Fruit fly (Drosophila melanogaster) whole organism, embryonic: Measurements from ENCODE around the gene arm.

Experiments
- Bteb2 ChIP-seq: fragments of 200-800 bp; sonication (Bioruptor generic); optimal IDR thresholded peaks from 2 replicates; lab custom pipeline; 2016; ENCODE audit warnings: missing biosample characterization, missing genetic modification characterization
- CG12219 ChIP-seq: fragments of 200-800 bp; sonication (Bioruptor generic); optimal IDR thresholded peaks from 3 replicates; lab custom pipeline; 2018; ENCODE audit warnings: missing biosample characterization, mild to moderate bottlenecking, missing genetic modification characterization
- CG13296 ChIP-seq: fragments of 200-800 bp; sonication (Bioruptor generic); optimal IDR thresholded peaks from 3 replicates; lab custom pipeline; 2018; ENCODE audit warnings: missing biosample characterization, mild to moderate bottlenecking, missing genetic modification characterization
- CG1603 ChIP-seq: fragments of 200-800 bp; sonication (Bioruptor generic); optimal IDR thresholded peaks from 2 replicates; lab custom pipeline; 2019; ENCODE audit warnings: missing biosample characterization, mild to moderate bottlenecking, missing genetic modification characterization, moderate library complexity
- CG17568 ChIP-seq: fragments of 200-800 bp; sonication (Bioruptor generic); optimal IDR thresholded peaks from 2 replicates; lab custom pipeline; 2018; ENCODE audit warnings: missing biosample characterization, mild to moderate bottlenecking, missing genetic modification characterization, moderate library complexity
- CG17802 ChIP-seq: fragments of 200-800 bp; sonication (Bioruptor generic); optimal IDR thresholded peaks from 2 replicates; lab custom pipeline; 2018; ENCODE audit warnings: missing biosample characterization, mild to moderate bottlenecking, missing genetic modification characterization, moderate library complexity
- CG17829 ChIP-seq: fragments of 200-800 bp; optimal IDR thresholded peaks from 2 replicates; lab custom pipeline; 2019; ENCODE audit warnings: missing biosample characterization, mild to moderate bottlenecking, missing genetic modification characterization, moderate library complexity
- CG18011 ChIP-seq: fragments of 200-800 bp; sonication (Bioruptor generic); optimal IDR thresholded peaks from 2 replicates; lab custom pipeline; 2017; ENCODE audit warnings: missing biosample characterization, missing genetic modification characterization, mild to moderate bottlenecking, moderate library complexity, missing genotype
- CG18262 ChIP-seq: fragments of 200-800 bp; optimal IDR thresholded peaks from 3 replicates; lab custom pipeline; 2019; ENCODE audit warnings: missing biosample characterization, mild to moderate bottlenecking, missing genetic modification characterization, moderate library complexity
- CG31441 ChIP-seq: fragments of 200-800 bp; sonication (Bioruptor generic); IDR thresholded peaks from 2 replicates; pipeline ENCODE4 v1.3.6; 2022; ENCODE audit warnings: missing biosample characterization, missing genetic modification characterization
- CG3407 ChIP-seq: fragments of 200-800 bp; sonication (Bioruptor generic); optimal IDR thresholded peaks from 2 replicates; lab custom pipeline; 2018; ENCODE audit warnings: missing biosample characterization, mild to moderate bottlenecking, missing genetic modification characterization
- CG4282 ChIP-seq: fragments of 200-800 bp; sonication (Bioruptor generic); optimal IDR thresholded peaks from 2 replicates; lab custom pipeline; 2016; ENCODE audit warnings: missing biosample characterization, missing genetic modification characterization
- CG6683 ChIP-seq: fragments of 200-800 bp; sonication (Bioruptor generic); optimal IDR thresholded peaks from 2 replicates; lab custom pipeline; 2017; ENCODE audit warnings: missing biosample characterization, mild to moderate bottlenecking, missing genetic modification characterization, missing genetic modification reagents
- CG8478 ChIP-seq: fragments of >200 bp; optimal IDR thresholded peaks from 2 replicates; lab custom pipeline; 2018
- CG8924 ChIP-seq: fragments of 200-800 bp; optimal IDR thresholded peaks from 3 replicates; lab custom pipeline; 2019; ENCODE audit warnings: missing biosample characterization, mild to moderate bottlenecking, missing genetic modification characterization, moderate library complexity
- CG9797 ChIP-seq: fragments of 200-800 bp; sonication (Bioruptor generic); optimal IDR thresholded peaks from 3 replicates; lab custom pipeline; 2018; ENCODE audit warnings: missing biosample characterization, mild to moderate bottlenecking, missing genetic modification characterization
- Camta ChIP-seq: fragments of 200-800 bp; sonication (Bioruptor generic); optimal IDR thresholded peaks from 2 replicates; lab custom pipeline; 2016; ENCODE audit warnings: missing biosample characterization, missing genetic modification characterization
- Deaf1 ChIP-seq: fragments of 200-800 bp; optimal IDR thresholded peaks from 3 replicates; lab custom pipeline; 2019; ENCODE audit warnings: missing biosample characterization, mild to moderate bottlenecking, missing genetic modification characterization, moderate library complexity
- E2f2 ChIP-seq: fragments of 200-800 bp; sonication (Bioruptor generic); IDR thresholded peaks from 2 replicates; pipeline ENCODE4 v1.3.6; 2022; ENCODE audit warnings: missing biosample characterization, missing genetic modification characterization
- Eip74EF ChIP-seq, 2 experiments: fragments of 200-800 bp in 1 of 2; fragments of >200 bp in 1 of 2; sonication (Bioruptor generic) in 1 of 2; optimal IDR thresholded peaks; 2 replicates each; lab custom pipeline; 2017 to 2019; ENCODE audit warnings: missing biosample characterization in 2 of 2, missing genetic modification characterization in 2 of 2, mild to moderate bottlenecking in 1 of 2, moderate library complexity in 1 of 2
- HHEX ChIP-seq: fragments of 200-800 bp; sonication (Bioruptor generic); optimal IDR thresholded peaks from 3 replicates; lab custom pipeline; 2017; ENCODE audit warnings: missing biosample characterization, mild to moderate bottlenecking, missing genetic modification characterization, missing genetic modification reagents
- Hr3 ChIP-seq: fragments of 200-800 bp; sonication (Bioruptor generic); optimal IDR thresholded peaks from 3 replicates; lab custom pipeline; 2016; ENCODE audit warnings: missing biosample characterization, missing genetic modification characterization
- Mes4 ChIP-seq: fragments of 200-800 bp; sonication (Bioruptor generic); optimal IDR thresholded peaks from 2 replicates; lab custom pipeline; 2016; ENCODE audit warnings: missing biosample characterization, missing genetic modification characterization
- Myb ChIP-seq: fragments of 200-800 bp; sonication (Bioruptor generic); optimal IDR thresholded peaks from 2 replicates; lab custom pipeline; 2016; ENCODE audit warnings: missing biosample characterization, missing genetic modification characterization
- Rx ChIP-seq: fragments of 200-800 bp; sonication (Bioruptor generic); IDR thresholded peaks from 2 replicates; pipeline ENCODE4 v1.3.6; 2022; ENCODE audit warnings: missing biosample characterization, missing genetic modification characterization
- Six4 ChIP-seq: fragments of 200-800 bp; sonication (Bioruptor generic); optimal IDR thresholded peaks from 2 replicates; lab custom pipeline; 2016; ENCODE audit warnings: missing biosample characterization, missing genetic modification characterization
- Spps ChIP-seq: fragments of 200-800 bp; sonication (Bioruptor generic); optimal IDR thresholded peaks from 2 replicates; lab custom pipeline; 2018; ENCODE audit warnings: missing biosample characterization, mild to moderate bottlenecking, missing genetic modification characterization
- Ssrp ChIP-seq: fragments of 200-800 bp; sonication (Bioruptor generic); optimal IDR thresholded peaks from 2 replicates; lab custom pipeline; 2018; ENCODE audit warnings: missing biosample characterization, mild to moderate bottlenecking, missing genetic modification characterization, moderate library complexity
- Vsx1 ChIP-seq: fragments of 200-800 bp; sonication (Bioruptor generic); optimal IDR thresholded peaks from 2 replicates; lab custom pipeline; 2017; ENCODE audit warnings: missing biosample characterization, mild to moderate bottlenecking, missing genetic modification characterization, missing genetic modification reagents
- aop ChIP-seq: fragments of 200-800 bp; sonication (Bioruptor generic); IDR thresholded peaks from 2 replicates; pipeline ENCODE4 v1.3.6; 2022; ENCODE audit warnings: missing biosample characterization, missing genetic modification characterization
- ara ChIP-seq: fragments of 200-800 bp; sonication (Bioruptor generic); IDR thresholded peaks from 2 replicates; pipeline ENCODE4 v1.3.6; 2022; ENCODE audit warnings: missing biosample characterization, missing genetic modification characterization
- crol ChIP-seq: fragments of 200-800 bp; sonication (Bioruptor generic); IDR thresholded peaks from 2 replicates; pipeline ENCODE4 v1.3.6; 2022; ENCODE audit warnings: missing biosample characterization, missing genetic modification characterization
- en ChIP-seq: fragments of 200-800 bp; sonication (Bioruptor generic); optimal IDR thresholded peaks from 2 replicates; lab custom pipeline; 2016; ENCODE audit warnings: missing biosample characterization, missing genetic modification characterization
- esg ChIP-seq: fragments of 200-800 bp; sonication (Bioruptor generic); conservative IDR thresholded peaks from 2 replicates; pipeline ENCODE4 v1.3.6; 2022; ENCODE audit warnings: missing biosample characterization, missing genetic modification characterization
- ewg ChIP-seq: fragments of 200-800 bp; sonication (Bioruptor generic); optimal IDR thresholded peaks from 3 replicates; lab custom pipeline; 2017; ENCODE audit warnings: mild to moderate bottlenecking, missing biosample characterization, missing genetic modification reagents, missing genetic modification characterization
- eyg ChIP-seq: fragments of 200-800 bp; sonication (Bioruptor generic); optimal IDR thresholded peaks from 3 replicates; lab custom pipeline; 2016; ENCODE audit warnings: missing biosample characterization, missing genetic modification characterization
- fd3F ChIP-seq: fragments of 200-800 bp; sonication (Bioruptor generic); optimal IDR thresholded peaks from 2 replicates; lab custom pipeline; 2018; ENCODE audit warnings: missing biosample characterization, mild to moderate bottlenecking, missing genetic modification characterization, moderate library complexity
- gro ChIP-seq: fragments of 200-800 bp; sonication (Bioruptor generic); optimal IDR thresholded peaks from 2 replicates; lab custom pipeline; 2016; ENCODE audit warnings: missing biosample characterization, missing genetic modification characterization
- ind ChIP-seq: fragments of 200-800 bp; sonication (Bioruptor generic); optimal IDR thresholded peaks from 3 replicates; lab custom pipeline; 2016; ENCODE audit warnings: missing biosample characterization, missing genetic modification characterization
- org-1 ChIP-seq: fragments of 200-800 bp; sonication (Bioruptor generic); optimal IDR thresholded peaks from 2 replicates; lab custom pipeline; 2017; ENCODE audit warnings: missing biosample characterization, missing genetic modification characterization
- p53 ChIP-seq: fragments of 200-800 bp; sonication (Bioruptor generic); optimal IDR thresholded peaks from 2 replicates; lab custom pipeline; 2016; ENCODE audit warnings: missing biosample characterization, missing genetic modification characterization
- pb ChIP-seq: fragments of 200-800 bp; sonication (Bioruptor generic); optimal IDR thresholded peaks from 3 replicates; lab custom pipeline; 2016; ENCODE audit warnings: missing biosample characterization, missing genetic modification characterization
- pnt ChIP-seq: fragments of 200-800 bp; sonication (Bioruptor generic); optimal IDR thresholded peaks from 3 replicates; lab custom pipeline; 2016; ENCODE audit warnings: missing biosample characterization, missing genetic modification characterization
- row ChIP-seq: fragments of 200-800 bp; sonication (Bioruptor generic); IDR thresholded peaks from 3 replicates; pipeline ENCODE4 v1.3.6; 2022; ENCODE audit warnings: missing biosample characterization, missing genetic modification characterization
- seq ChIP-seq: fragments of 200-800 bp; sonication (Bioruptor generic); IDR thresholded peaks from 2 replicates; pipeline ENCODE4 v1.3.6; 2022; ENCODE audit warnings: missing biosample characterization, missing genetic modification characterization
- sug ChIP-seq: fragments of 200-800 bp; optimal IDR thresholded peaks from 2 replicates; lab custom pipeline; 2019; ENCODE audit warnings: missing biosample characterization, mild to moderate bottlenecking, missing genetic modification characterization, moderate library complexity
- tll ChIP-seq, 2 experiments: fragments of 200-800 bp in 1 of 2; fragments of >200 bp in 1 of 2; sonication (Bioruptor generic) in 1 of 2; optimal IDR thresholded peaks; 2 replicates each; lab custom pipeline; 2017 to 2019; ENCODE audit warnings: missing biosample characterization in 2 of 2, missing genetic modification characterization in 2 of 2, mild to moderate bottlenecking in 1 of 2, moderate library complexity in 1 of 2
- vnd ChIP-seq: fragments of 200-800 bp; sonication (Bioruptor generic); IDR thresholded peaks from 3 replicates; pipeline ENCODE4 v1.3.6; 2022; ENCODE audit warnings: missing biosample characterization, missing genetic modification characterization; ENCODE audit not compliant: partially characterized antibody
- z ChIP-seq: fragments of 200-800 bp; sonication (Bioruptor generic); IDR thresholded peaks from 3 replicates; pipeline ENCODE4 v1.3.6; 2022; ENCODE audit warnings: missing biosample characterization, missing genetic modification characterization

Gene arm

dm6 chrX:1943337-1944244, 43.1 kb upstream of the arm start (continued):
- TF ChIP-seq vnd (GFP tag; lab: Robert Waterston, UW) (no peak), p53 (GFP tag; lab: Kevin White, UChicago) (no peak), ewg (peak; percentile 67), row (peak; percentile 72), CG8478 (no peak), CG17568 (GFP tag; lab: Kevin White, UChicago) (peak; percentile 41), gro (GFP tag; lab: Kevin White, UChicago) (peak; percentile 76), CG3407 (GFP tag; lab: Kevin White, UChicago) (peak; percentile 44), Deaf1 (tag; lab: Kevin White, UChicago) (peak; percentile 44), aop (no peak), CG17829 (tag; lab: Kevin White, UChicago) (peak; percentile 66), CG12219 (GFP tag; lab: Kevin White, UChicago) (peak; percentile 63), CG18011 (GFP tag; lab: Kevin White, UChicago) (peak; percentile 51), org-1 (peak; percentile 72), CG13296 (GFP tag; lab: Kevin White, UChicago) (peak; percentile 47), E2f2 (GFP tag; lab: Robert Waterston, UW) (no peak), Vsx1 (GFP tag; lab: Kevin White, UChicago) (peak; percentile 75), HHEX (GFP tag; lab: Kevin White, UChicago) (peak; percentile 49), Mes4 (GFP tag; lab: Kevin White, UChicago) (peak; percentile 46), Spps (peak; percentile 63), Bteb2 (GFP tag; lab: Kevin White, UChicago) (peak; percentile 52), Camta (GFP tag; lab: Kevin White, UChicago) (peak; percentile 65), Myb (peak; percentile 29), CG8924 (peak; percentile 82), sug (tag; lab: Kevin White, UChicago) (peak; percentile 58), z (GFP tag; lab: Robert Waterston, UW) (no peak), seq (GFP tag; lab: Robert Waterston, UW) (no peak), Hr3 (GFP tag; lab: Kevin White, UChicago) (peak; percentile 48), esg (GFP tag; lab: Robert Waterston, UW) (peak; percentile 43), crol (GFP tag; lab: Robert Waterston, UW) (peak; percentile 80), CG18262 (tag; lab: Kevin White, UChicago) (peak; percentile 86), pb (GFP tag; lab: Kevin White, UChicago) (peak; percentile 76), CG6683 (peak; percentile 39), ind (GFP tag; lab: Kevin White, UChicago) (peak; percentile 65), Rx (GFP tag; lab: Robert Waterston, UW) (no peak), en (GFP tag; lab: Kevin White, UChicago) (peak; percentile 53), CG9797 (GFP tag; lab: Kevin White, UChicago) (no peak), CG1603 (tag; lab: Kevin White, UChicago) (peak; percentile 62), CG17802 (tag; lab: Kevin White, UChicago) (peak; percentile 52), Ssrp (tag; lab: Kevin White, UChicago) (peak; percentile 79), CG31441 (GFP tag; lab: Robert Waterston, UW) (peak; percentile 61), Six4 (GFP tag; lab: Kevin White, UChicago) (peak; percentile 66), fd3F (GFP tag; lab: Kevin White, UChicago) (peak; percentile 47), Eip74EF (GFP tag; optimal IDR thresholded peaks at IDR 0.05; lab: Kevin White, UChicago) (peak in 1 of 2 experiments; percentile 82), pnt (GFP tag; lab: Kevin White, UChicago) (peak; percentile 61), tll (GFP tag; optimal IDR thresholded peaks at IDR 0.05; lab: Kevin White, UChicago) (no peak), ara (GFP tag; lab: Robert Waterston, UW) (no peak), CG4282 (GFP tag; lab: Kevin White, UChicago) (no peak), eyg (no peak)
